Worm (Caenorhabditis elegans): ENCODE data around the gene rpb-8.

rpb-8 gene

DNA sequence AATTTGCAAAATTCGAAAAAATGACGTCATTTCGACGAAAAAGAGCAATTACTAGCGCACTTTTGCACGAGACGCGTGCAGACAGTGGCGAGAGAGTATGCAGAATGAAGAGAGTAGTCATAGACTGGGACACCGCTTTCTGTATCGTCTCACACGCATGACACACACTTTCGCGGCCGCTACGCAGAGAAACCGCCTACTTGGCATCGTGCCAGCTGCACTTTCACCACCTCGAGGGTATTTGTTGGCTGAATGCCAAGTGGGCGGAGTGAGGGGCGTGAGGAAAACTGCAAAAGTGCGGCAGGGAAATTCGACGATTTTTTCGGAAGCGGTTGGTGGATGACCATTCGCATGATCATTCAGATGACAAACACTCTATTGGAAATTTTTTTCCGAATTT, 18.1 kb downstream of the rpb-8 start (continued):
- peak; percentile 99 for TF ChIP-seq dox-1 (GFP tag; IDR thresholded peaks at IDR 0.05)
- peak; percentile 97 for TF ChIP-seq pbrm-1 (GFP tag; IDR thresholded peaks at IDR 0.05)
- TF ChIP-seq madf-8 (GFP tag; conservative IDR thresholded peaks at IDR 0.05), result peak; percentile 47
- TF ChIP-seq F23B12.7 (tag; optimal IDR thresholded peaks at IDR 0.05; ENCODE audit: insufficient read depth), result peak; percentile 41
- TF ChIP-seq mel-28 (tag; optimal IDR thresholded peaks at IDR 0.05; ENCODE audit: borderline replicate concordance), result peak; percentile 48
- peak; percentile 75 for TF ChIP-seq hsf-1 (GFP tag; IDR thresholded peaks at IDR 0.05)
- TF ChIP-seq B0336.3 (GFP tag; IDR thresholded peaks at IDR 0.05), result peak; percentile 100
- peak; percentile 99 for TF ChIP-seq nfyb-1 (GFP tag; IDR thresholded peaks at IDR 0.05)
- peak; percentile 98 for TF ChIP-seq ztf-3 (GFP tag; optimal IDR thresholded peaks at IDR 0.05)
- TF ChIP-seq nfya-1 (tag; optimal IDR thresholded peaks at IDR 0.05; ENCODE audit: borderline replicate concordance, insufficient read depth), result no peak
- peak; percentile 84 for TF ChIP-seq pha-4 (tag; optimal IDR thresholded peaks at IDR 0.05)
- TF ChIP-seq ztf-6 (GFP tag; IDR thresholded peaks at IDR 0.05), result peak; percentile 96
- TF ChIP-seq hrde-1 (tag; optimal IDR thresholded peaks at IDR 0.05; ENCODE audit: borderline replicate concordance), result no peak
- TF ChIP-seq repo-1 (tag; optimal IDR thresholded peaks at IDR 0.05), result peak; percentile 97
- no peak for TF ChIP-seq snpc-1.3 (tag; optimal IDR thresholded peaks at IDR 0.05; ENCODE audit: insufficient read depth)
- peak; percentile 58 for TF ChIP-seq F57C9.4 (tag; optimal IDR thresholded peaks at IDR 0.05)
- no peak for TF ChIP-seq hlh-26 (GFP tag; conservative IDR thresholded peaks at IDR 0.05)
- TF ChIP-seq somi-1 (GFP tag; optimal IDR thresholded peaks at IDR 0.05), result peak; percentile 100
- peak; percentile 69 for TF ChIP-seq snpc-4 (GFP tag; optimal IDR thresholded peaks at IDR 0.05)
- TF ChIP-seq snpc-4 (tag; optimal IDR thresholded peaks at IDR 0.05), result peak; percentile 77 to 91 (median 82)
- peak; percentile 32 for TF ChIP-seq dpl-1 (GFP tag; optimal IDR thresholded peaks at IDR 0.05)
- TF ChIP-seq Y53G8AR.9 (GFP tag; conservative IDR thresholded peaks at IDR 0.05), result peak; percentile 96
- TF ChIP-seq T26A5.8 (tag; optimal IDR thresholded peaks at IDR 0.05), result no peak
- peak; percentile 76 for TF ChIP-seq attf-3 (GFP tag; conservative IDR thresholded peaks at IDR 0.05)
- peak; percentile 58 for TF ChIP-seq sptf-2 (GFP tag; optimal IDR thresholded peaks at IDR 0.05)
- peak; percentile 100 for TF ChIP-seq ceh-27 (GFP tag; optimal IDR thresholded peaks at IDR 0.05)
- peak; percentile 76 for TF ChIP-seq Y79H2A.3 (GFP tag; conservative IDR thresholded peaks at IDR 0.05)
- TF ChIP-seq ccch-3 (GFP tag; optimal IDR thresholded peaks at IDR 0.05), result no peak
- peak; percentile 78 for TF ChIP-seq madf-6 (GFP tag; IDR thresholded peaks at IDR 0.05)
- peak; percentile 22 for TF ChIP-seq F57A8.1 (GFP tag; optimal IDR thresholded peaks at IDR 0.05)
- no peak for TF ChIP-seq lsy-27 (tag; optimal IDR thresholded peaks at IDR 0.05; ENCODE audit: borderline replicate concordance, insufficient read depth)
- peak; percentile 87 for TF ChIP-seq ztf-18 (tag; optimal IDR thresholded peaks at IDR 0.05)
- peak; percentile 100 for TF ChIP-seq zfh-2 (GFP tag; conservative IDR thresholded peaks at IDR 0.05)
- peak; percentile 95 for TF ChIP-seq madf-3 (GFP tag; IDR thresholded peaks at IDR 0.05)
- peak; percentile 41 for TF ChIP-seq D2030.7 (GFP tag; IDR thresholded peaks at IDR 0.05)
- no peak for TF ChIP-seq nhr-179 (tag; optimal IDR thresholded peaks at IDR 0.05)
- no peak for TF ChIP-seq nfya-2 (GFP tag; IDR thresholded peaks at IDR 0.05)
- no peak for TF ChIP-seq aptf-3 (GFP tag; IDR thresholded peaks at IDR 0.05)
- TF ChIP-seq ZK185.1 (tag; optimal IDR thresholded peaks at IDR 0.05; ENCODE audit: poor library complexity, severe bottlenecking), result peak; percentile 96
- no peak for TF ChIP-seq cebp-2 (GFP tag; IDR thresholded peaks at IDR 0.05)
- peak; percentile 86; the same call in 1 of the 2 replicates for TF ChIP-seq bed-1 (GFP tag; IDR thresholded peaks at IDR 0.05)
- no peak for TF ChIP-seq snpc-3.4 (tag; optimal IDR thresholded peaks at IDR 0.05)
- TF ChIP-seq cebp-1 (GFP tag; IDR thresholded peaks at IDR 0.05), result peak; percentile 87
- peak; percentile 98 for TF ChIP-seq cebp-1 (tag; optimal IDR thresholded peaks at IDR 0.05)
- peak; percentile 73; the same call in 1 of the 2 replicates for TF ChIP-seq aptf-2 (GFP tag; conservative IDR thresholded peaks at IDR 0.05)
- TF ChIP-seq xnd-1 (tag; optimal IDR thresholded peaks at IDR 0.05), result no peak
- TF ChIP-seq ceh-40 (GFP tag; IDR thresholded peaks at IDR 0.05), result no peak
- TF ChIP-seq C17E4.6 (GFP tag; IDR thresholded peaks at IDR 0.05), result peak; percentile 87

All from whole organism, young adult.